Fruit fly (Drosophila melanogaster) whole organism, pupa: Measurements from ENCODE around the gene CG7295.

Source experiments
- CG13204 ChIP-seq: fragments of 200-800 bp; sonication (Bioruptor generic); optimal IDR thresholded peaks from 2 replicates; lab custom pipeline; 2018; ENCODE audit warnings: missing biosample characterization, mild to moderate bottlenecking, missing genetic modification characterization, moderate library complexity
- CG14655 ChIP-seq: fragments of 200-800 bp; sonication (Bioruptor generic); optimal IDR thresholded peaks from 3 replicates; lab custom pipeline; 2017; ENCODE audit warnings: mild to moderate bottlenecking, missing biosample characterization, missing genetic modification reagents, missing genetic modification characterization
- CG8159 ChIP-seq: fragments of 200-800 bp; sonication (Bioruptor generic); optimal IDR thresholded peaks from 3 replicates; lab custom pipeline; 2018; ENCODE audit warnings: missing biosample characterization, mild to moderate bottlenecking, missing genetic modification characterization, moderate library complexity
- fd96Ca ChIP-seq: fragments of 200-800 bp; sonication (Bioruptor generic); IDR thresholded peaks from 3 replicates; pipeline ENCODE4 v1.3.6; 2022; ENCODE audit warnings: missing biosample characterization, missing genetic modification characterization
- rn ChIP-seq: fragments of 200-800 bp; sonication (Bioruptor generic); IDR thresholded peaks from 2 replicates; pipeline ENCODE4 v1.3.6; 2022; ENCODE audit warnings: missing biosample characterization, missing genetic modification characterization

dm6 chr2L:1901269-1901668 lies 31.7 kb downstream of the CG7295 start:
- TF ChIP-seq rn (no peak), CG8159 (tag; lab: Kevin White, UChicago) (no peak), CG13204 (no peak), CG14655 (no peak), fd96Ca (GFP tag; lab: Robert Waterston, UW) (no peak)
